Fruit fly (Drosophila melanogaster): Measurements from ENCODE around the gene Syx17.

- TF ChIP-seq dsx (GFP tag; optimal IDR thresholded peaks at IDR 0.05; ENCODE audit: poor library complexity, severe bottlenecking) (no peak), CG8632 (GFP tag; optimal IDR thresholded peaks at IDR 0.05) (no peak), OdsH (GFP tag; optimal IDR thresholded peaks at IDR 0.05) (peak; percentile 19), Blimp-1 (GFP tag; optimal IDR thresholded peaks at IDR 0.05) (no peak), CG6808 (GFP tag; optimal IDR thresholded peaks at IDR 0.05) (no peak), ss (GFP tag; optimal IDR thresholded peaks at IDR 0.05) (no peak), net (GFP tag; optimal IDR thresholded peaks at IDR 0.05) (no peak), Sox102F (GFP tag; optimal IDR thresholded peaks at IDR 0.05) (no peak), Hr39 (GFP tag; optimal IDR thresholded peaks at IDR 0.05) (no peak), CG8119 (GFP tag; IDR thresholded peaks at IDR 0.05) (no peak)
Observed at dm6 chr3L:4393642-4394041, 9.6 kb upstream of the Syx17 start.

All from whole organism, prepupa.